Worm (Caenorhabditis elegans) whole organism, L1 larva: ENCODE data around the gene bath-24.

Experiments used
- blmp-1 ChIP-seq: fragments of 150-350 bp; optimal IDR thresholded peaks from 2 replicates; lab custom pipeline; 2014; ENCODE audit warnings: missing biosample characterization, missing genetic modification characterization
- ceh-82 ChIP-seq, 3 experiments: fragments of 150-350 bp in 1 of 3; sonication (generic microtip) in 2 of 3; optimal IDR thresholded peaks; 2 replicates each; lab custom pipeline; 2014 to 2017; ENCODE audit warnings: missing biosample characterization in 3 of 3, missing genetic modification characterization in 3 of 3
- ces-1 ChIP-seq: fragments of 150-350 bp; optimal IDR thresholded peaks from 2 replicates; lab custom pipeline; 2014; ENCODE audit warnings: missing biosample characterization, missing genetic modification reagents, missing genetic modification characterization
- fos-1 ChIP-seq: fragments of 150-350 bp; optimal IDR thresholded peaks from 2 replicates; lab custom pipeline; 2014; ENCODE audit warnings: missing biosample characterization, missing genetic modification characterization
- mdl-1 ChIP-seq, 2 experiments: fragments of 150-350 bp; optimal IDR thresholded peaks; 2 replicates each; lab custom pipeline; 2014 to 2017; ENCODE audit warnings: missing biosample characterization in 2 of 2, missing genetic modification characterization in 2 of 2, inconsistent platforms in 1 of 2
- nhr-237 ChIP-seq: fragments of 150-350 bp; optimal IDR thresholded peaks from 2 replicates; lab custom pipeline; 2014; ENCODE audit warnings: missing biosample characterization, missing genetic modification characterization
- nhr-84 ChIP-seq: sonication (generic microtip); optimal IDR thresholded peaks from 2 replicates; lab custom pipeline; 2017; ENCODE audit warnings: missing biosample characterization, missing genetic modification characterization
- pag-3 ChIP-seq: sonication (generic microtip); optimal IDR thresholded peaks from 2 replicates; lab custom pipeline; 2017; ENCODE audit warnings: missing genetic modification characterization, mild to moderate bottlenecking, missing compliant biosample characterization, antibody characterized with exemption, borderline replicate concordance; ENCODE audit not compliant: insufficient read depth
- pqm-1 ChIP-seq: sonication (generic microtip); optimal IDR thresholded peaks from 3 replicates; lab custom pipeline; 2017; ENCODE audit warnings: missing biosample characterization, missing genetic modification characterization
- tlp-1 ChIP-seq: fragments of 150-350 bp; optimal IDR thresholded peaks from 2 replicates; lab custom pipeline; 2014; ENCODE audit warnings: missing biosample characterization, missing genetic modification characterization

- TF ChIP-seq nhr-237 (tag; lab: Kevin White, UChicago) (no peak), ceh-82 (tag; optimal IDR thresholded peaks at IDR 0.05; lab: Kevin White, UChicago) (no peak), nhr-84 (tag; lab: Kevin White, UChicago) (no peak), blmp-1 (no peak), tlp-1 (tag; lab: Kevin White, UChicago) (no peak), fos-1 (no peak), mdl-1 (tag; optimal IDR thresholded peaks at IDR 0.05; lab: Kevin White, UChicago) (no peak), pqm-1 (no peak), ces-1 (GFP tag; lab: Kevin White, UChicago) (no peak), pag-3 (tag; lab: Kevin White, UChicago) (no peak)
Observed at ce11 chrII:2011179-2011578, 34.2 kb downstream of the bath-24 start.
